Worm (Caenorhabditis elegans): ENCODE results near the gene Y43F8B.7.

Y43F8B.7 gene

ce11 chrV:19529168-19529567, 38.6 kb downstream of the Y43F8B.7 start:
- TF ChIP-seq ztf-11 (tag; optimal IDR thresholded peaks at IDR 0.05) = no peak
- no peak for TF ChIP-seq unc-39 (tag; optimal IDR thresholded peaks at IDR 0.05)
- no peak for TF ChIP-seq mbf-1 (tag; optimal IDR thresholded peaks at IDR 0.05)
- TF ChIP-seq egl-27 (tag; optimal IDR thresholded peaks at IDR 0.05) = peak; percentile 98
- TF ChIP-seq F13H6.1 (tag; optimal IDR thresholded peaks at IDR 0.05) = peak; percentile 95
- TF ChIP-seq elt-3 (tag; optimal IDR thresholded peaks at IDR 0.05) = no peak
- TF ChIP-seq sem-4 (tag; optimal IDR thresholded peaks at IDR 0.05) = peak; percentile 97
- peak; percentile 32 for TF ChIP-seq ama-1 (optimal IDR thresholded peaks at IDR 0.05)
- TF ChIP-seq ztf-1 (GFP tag; conservative IDR thresholded peaks at IDR 0.05) = no peak
- TF ChIP-seq nhr-6 (tag; optimal IDR thresholded peaks at IDR 0.05) = peak; percentile 79
- TF ChIP-seq nhr-21 (tag; optimal IDR thresholded peaks at IDR 0.05) = peak; percentile 98
- TF ChIP-seq nhr-25 (tag; optimal IDR thresholded peaks at IDR 0.05) = peak; percentile 98
- TF ChIP-seq Y55F3AM.14 (GFP tag; optimal IDR thresholded peaks at IDR 0.05) = peak; percentile 89
- TF ChIP-seq ceh-82 (tag; optimal IDR thresholded peaks at IDR 0.05) = peak; percentile 10
- TF ChIP-seq lin-11 (tag; optimal IDR thresholded peaks at IDR 0.05) = peak; percentile 79
- no peak for TF ChIP-seq aly-2 (tag; optimal IDR thresholded peaks at IDR 0.05)
- TF ChIP-seq nhr-237 (tag; optimal IDR thresholded peaks at IDR 0.05) = no peak
- peak; percentile 100 for TF ChIP-seq sma-3 (GFP tag; optimal IDR thresholded peaks at IDR 0.05)
- TF ChIP-seq gmeb-1 (tag; optimal IDR thresholded peaks at IDR 0.05) = peak; percentile 80
- peak; percentile 98 to 99 for TF ChIP-seq mdl-1 (tag; optimal IDR thresholded peaks at IDR 0.05)
- no peak for TF ChIP-seq skn-1 (tag; optimal IDR thresholded peaks at IDR 0.05)
- TF ChIP-seq dmd-4 (tag; optimal IDR thresholded peaks at IDR 0.05) = no peak
- TF ChIP-seq mab-5 (tag; optimal IDR thresholded peaks at IDR 0.05) = peak; percentile 81
- TF ChIP-seq unc-62 (GFP tag; optimal IDR thresholded peaks at IDR 0.05) = peak; percentile 63
- peak; percentile 62 for TF ChIP-seq ceh-16 (tag; optimal IDR thresholded peaks at IDR 0.05)
- peak; percentile 100 for TF ChIP-seq sma-9 (GFP tag; optimal IDR thresholded peaks at IDR 0.05)
- TF ChIP-seq sma-9 (tag; optimal IDR thresholded peaks at IDR 0.05) = no peak
- TF ChIP-seq nhr-23 (tag; optimal IDR thresholded peaks at IDR 0.05) = no peak
- peak; percentile 96 for TF ChIP-seq C34F6.9 (tag; optimal IDR thresholded peaks at IDR 0.05)
- TF ChIP-seq alr-1 (tag; optimal IDR thresholded peaks at IDR 0.05) = no peak
- TF ChIP-seq unc-55 (GFP tag; optimal IDR thresholded peaks at IDR 0.05) = peak; percentile 96
- TF ChIP-seq blmp-1 (tag; optimal IDR thresholded peaks at IDR 0.05; ENCODE audit: insufficient read depth) = peak; percentile 81
- no peak for TF ChIP-seq ZK546.5 (tag; optimal IDR thresholded peaks at IDR 0.05)
- peak; percentile 62 for TF ChIP-seq zag-1 (tag; optimal IDR thresholded peaks at IDR 0.05)
- TF ChIP-seq nhr-11 (tag; optimal IDR thresholded peaks at IDR 0.05) = no peak
- TF ChIP-seq snpc-4 (tag; optimal IDR thresholded peaks at IDR 0.05) = peak; percentile 63
- TF ChIP-seq nhr-12 (tag; optimal IDR thresholded peaks at IDR 0.05) = no peak
- no peak for TF ChIP-seq peb-1 (tag; optimal IDR thresholded peaks at IDR 0.05)
- TF ChIP-seq nhr-129 (tag; optimal IDR thresholded peaks at IDR 0.05) = peak; percentile 97
- no peak for TF ChIP-seq nhr-77 (tag; optimal IDR thresholded peaks at IDR 0.05)
- peak; percentile 80 for TF ChIP-seq lin-13 (GFP tag; optimal IDR thresholded peaks at IDR 0.05)
- peak; percentile 95 for TF ChIP-seq crh-2 (tag; optimal IDR thresholded peaks at IDR 0.05)
- no peak for TF ChIP-seq elt-1 (tag; optimal IDR thresholded peaks at IDR 0.05)
- TF ChIP-seq lsy-2 (tag; optimal IDR thresholded peaks at IDR 0.05) = peak; percentile 55 to 89
- peak; percentile 94 for TF ChIP-seq fos-1 (tag; optimal IDR thresholded peaks at IDR 0.05)
- no peak for TF ChIP-seq lin-39 (tag; optimal IDR thresholded peaks at IDR 0.05)
- peak; percentile 77 for TF ChIP-seq ztf-4 (tag; optimal IDR thresholded peaks at IDR 0.05)
- TF ChIP-seq R02D3.7 (tag; optimal IDR thresholded peaks at IDR 0.05) = no peak
- peak; percentile 1 for TF ChIP-seq nhr-10 (tag; optimal IDR thresholded peaks at IDR 0.05)

Measured in whole organism, L2 larva.